Worm (Caenorhabditis elegans): ENCODE results near the gene sri-46.

sri-46 gene

DNA sequence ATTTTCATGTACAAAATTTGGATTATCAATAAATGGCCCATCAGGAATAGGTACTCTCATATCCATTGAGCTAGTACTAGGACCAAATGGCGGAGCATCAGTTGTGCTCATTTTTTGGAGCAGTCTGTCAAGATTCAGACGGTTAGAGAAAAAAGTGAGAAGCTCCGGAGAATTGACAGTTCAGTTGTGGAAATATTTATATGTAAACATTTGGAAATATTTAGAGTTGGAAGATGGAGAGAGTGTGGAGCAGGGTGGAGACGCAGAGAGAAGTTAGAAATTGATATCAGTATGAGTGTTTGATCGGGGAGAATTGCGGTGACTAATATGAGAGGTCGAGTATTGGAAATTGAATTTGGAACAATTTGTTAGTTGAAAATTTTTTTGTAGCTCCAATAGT lies 49.8 kb downstream of the sri-46 start:
- TF ChIP-seq pax-3 (tag; optimal IDR thresholded peaks at IDR 0.05), result no peak
- TF ChIP-seq ceh-90 (tag; optimal IDR thresholded peaks at IDR 0.05), result no peak
- no peak for TF ChIP-seq xbp-1 (tag; optimal IDR thresholded peaks at IDR 0.05)
- TF ChIP-seq nhr-237 (tag; optimal IDR thresholded peaks at IDR 0.05), result no peak
- TF ChIP-seq elt-2 (tag; optimal IDR thresholded peaks at IDR 0.05), result peak; percentile 15
- TF ChIP-seq nhr-90 (tag; optimal IDR thresholded peaks at IDR 0.05; ENCODE audit: poor library complexity), result no peak
- TF ChIP-seq sox-4 (tag; optimal IDR thresholded peaks at IDR 0.05), result no peak
- TF ChIP-seq mef-2 (tag; optimal IDR thresholded peaks at IDR 0.05), result no peak
- TF ChIP-seq mep-1 (tag; optimal IDR thresholded peaks at IDR 0.05), result no peak
- TF ChIP-seq nhr-85 (tag), result no peak
- peak in 1 of 2 experiments; percentile 18 for TF ChIP-seq lin-35 (GFP tag; optimal IDR thresholded peaks at IDR 0.05)
